Worm (Caenorhabditis elegans) whole organism, L4/young adult: ENCODE results near the gene sel-10.

Source experiments
- W03F9.2 ChIP-seq: fragments of 150-350 bp; optimal IDR thresholded peaks from 2 replicates; lab custom pipeline; 2014; ENCODE audit warnings: missing biosample characterization, missing genetic modification characterization
- dao-5 ChIP-seq: sonication (generic microtip); optimal IDR thresholded peaks from 2 replicates; lab custom pipeline; 2016; ENCODE audit warnings: missing genotype, missing genetic modification characterization, moderate library complexity, missing compliant biosample characterization
- him-1 ChIP-seq: sonication (generic microtip); optimal IDR thresholded peaks from 2 replicates; lab custom pipeline; 2016; ENCODE audit warnings: missing genotype, missing genetic modification reagents, missing genetic modification characterization, missing compliant biosample characterization

The sel-10 gene

DNA sequence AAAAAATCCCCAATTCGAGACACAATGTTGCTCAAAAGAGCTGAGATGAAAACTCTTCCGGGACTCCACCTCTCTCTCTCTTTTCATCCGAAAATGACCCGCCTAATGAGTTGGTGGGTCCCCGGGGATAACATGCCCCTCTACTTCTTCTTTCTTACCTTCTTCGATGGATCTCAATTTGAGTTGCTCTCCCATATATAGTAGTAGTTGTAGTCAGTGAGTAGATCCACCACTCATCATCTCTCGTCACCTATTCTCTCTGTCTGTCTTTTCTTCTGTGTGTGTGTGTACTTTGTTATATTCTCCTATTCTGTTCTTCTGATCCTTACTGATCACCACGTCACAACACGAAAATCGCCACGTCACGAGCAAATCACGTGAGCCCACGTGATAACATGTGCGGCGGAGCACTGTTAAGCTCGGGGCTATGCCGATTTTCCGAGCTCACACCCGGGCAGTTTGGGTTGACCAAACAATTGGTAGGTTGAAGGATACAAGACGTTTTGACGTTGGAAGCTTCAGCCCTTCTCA lies 22.9 kb upstream of the sel-10 start, which contains the start of gene twk-32:
twk-32 (plus strand) TSS at position 396 of the 531 bp plus-strand sequence.
- TF ChIP-seq W03F9.2 (tag; lab: Kevin White, UChicago) (no peak), him-1 (tag; lab: Kevin White, UChicago) (no peak), dao-5 (tag; lab: Kevin White, UChicago) (no peak)

DNA sequence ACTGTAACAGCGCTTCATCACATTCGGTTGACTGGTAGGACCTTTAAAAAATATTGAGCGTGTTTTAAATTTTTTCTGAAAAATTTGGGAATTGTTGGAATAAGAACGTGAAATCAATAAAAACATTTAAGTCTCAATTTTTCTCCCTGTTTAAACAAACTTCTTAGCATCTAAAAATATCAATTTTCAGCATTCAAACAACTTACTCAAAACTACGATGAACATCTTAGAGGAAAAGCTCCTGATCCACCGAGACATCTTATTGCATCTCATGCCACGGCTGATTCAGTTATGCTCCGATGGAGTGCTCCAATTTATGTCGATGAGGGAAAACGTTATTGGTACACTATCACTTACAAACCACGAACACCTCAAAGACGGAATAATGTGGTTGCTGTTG lies 20.0 kb upstream of the sel-10 start:
- TF ChIP-seq dao-5 (tag; lab: Kevin White, UChicago) (no peak), W03F9.2 (tag; lab: Kevin White, UChicago) (no peak), him-1 (tag; lab: Kevin White, UChicago) (no peak)

DNA sequence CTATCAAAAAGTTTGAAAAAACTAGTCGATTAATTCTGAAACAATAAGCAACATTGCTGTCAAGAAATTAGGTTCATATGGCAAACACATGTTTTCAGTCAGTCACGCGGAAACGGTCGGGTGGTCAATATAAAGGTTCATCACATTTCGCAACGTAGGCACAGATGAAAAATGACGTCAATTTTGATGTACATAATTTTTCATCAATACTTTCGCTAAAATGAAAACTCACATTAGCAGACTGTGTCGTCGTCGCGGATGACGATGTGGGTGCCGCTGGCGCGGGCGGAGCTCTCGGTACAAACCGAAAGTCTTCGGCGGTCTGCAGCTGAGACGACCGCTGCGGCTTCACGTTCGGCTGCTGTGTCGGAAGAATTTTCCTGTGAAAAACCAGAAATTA lies 15.3 kb upstream of the sel-10 start, which contains the start of gene swan-2:
swan-2 (minus strand) TSS at position 380 of the 400 bp plus-strand sequence.
- no peak for TF ChIP-seq him-1 (tag; lab: Kevin White, UChicago)
- TF ChIP-seq W03F9.2 (tag; lab: Kevin White, UChicago) = no peak
- no peak for TF ChIP-seq dao-5 (tag; lab: Kevin White, UChicago)

DNA sequence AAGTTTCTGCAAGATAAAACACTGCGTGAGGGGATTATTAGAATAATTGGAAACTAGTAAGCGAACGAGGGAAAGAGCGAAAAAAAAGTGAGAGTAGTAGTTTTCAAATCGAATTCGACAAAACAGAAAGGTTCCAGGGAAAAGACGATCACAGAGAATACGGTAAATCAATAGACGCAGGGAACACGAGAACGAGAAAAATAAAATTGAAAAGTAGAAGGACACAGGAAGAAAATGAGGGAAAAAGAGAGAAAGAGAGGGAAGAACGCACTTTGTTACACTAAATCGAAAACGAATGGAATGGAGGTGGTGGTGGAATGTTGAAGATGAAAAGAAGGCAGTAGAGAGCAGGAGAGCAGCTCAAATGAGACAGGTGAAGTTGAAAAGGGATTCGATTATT lies 11.9 kb upstream of the sel-10 start, which contains the start of gene swan-1:
swan-1 (minus strand) TSS at position 6 of the 400 bp plus-strand sequence.
- TF ChIP-seq W03F9.2 (tag; lab: Kevin White, UChicago) (no peak), dao-5 (tag; lab: Kevin White, UChicago) (no peak), him-1 (tag; lab: Kevin White, UChicago) (no peak)

DNA sequence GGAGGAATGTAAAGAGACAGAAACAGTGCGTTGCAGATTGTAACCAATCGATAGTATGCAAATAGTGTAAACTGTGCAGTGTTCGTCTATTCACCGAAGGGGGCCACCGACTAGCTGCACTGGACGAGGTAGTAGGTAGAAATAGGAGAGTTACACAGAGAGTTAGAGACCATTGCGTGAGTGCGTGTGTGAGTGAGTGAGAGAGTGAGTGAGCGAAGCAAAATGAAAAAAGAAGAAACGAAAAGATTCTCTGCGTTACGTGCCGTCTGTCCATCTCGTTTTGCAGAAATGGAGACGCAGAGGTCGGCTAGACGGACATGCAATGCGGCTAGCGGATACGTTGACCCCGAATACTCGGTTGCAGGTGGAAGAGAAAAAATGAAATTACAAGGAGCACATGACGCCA lies 10.7 kb upstream of the sel-10 start:
- no peak for TF ChIP-seq W03F9.2 (tag; lab: Kevin White, UChicago)
- no peak for TF ChIP-seq him-1 (tag; lab: Kevin White, UChicago)
- TF ChIP-seq dao-5 (tag; lab: Kevin White, UChicago) = no peak

DNA sequence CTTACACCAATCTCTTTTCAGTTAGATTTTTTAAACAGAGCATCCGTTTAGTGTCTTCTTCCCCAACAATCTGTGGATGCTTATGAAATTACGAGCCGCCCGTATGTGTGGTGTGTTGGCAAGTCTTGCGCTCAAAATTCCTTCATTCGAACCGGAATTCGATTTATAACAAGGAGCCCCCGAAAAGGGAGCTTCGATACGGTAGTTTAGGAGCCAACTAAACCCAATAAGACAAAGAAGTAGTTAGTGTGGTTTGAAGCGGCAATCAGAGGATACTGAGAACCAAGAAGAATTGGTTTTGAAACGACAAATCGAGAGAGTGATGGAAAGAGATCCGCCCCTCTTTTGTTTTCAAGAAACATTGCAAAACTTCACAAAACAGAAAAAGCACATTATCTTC lies 6.8 kb upstream of the sel-10 start:
- TF ChIP-seq dao-5 (tag; lab: Kevin White, UChicago) (no peak), W03F9.2 (tag; lab: Kevin White, UChicago) (no peak), him-1 (tag; lab: Kevin White, UChicago) (no peak)

DNA sequence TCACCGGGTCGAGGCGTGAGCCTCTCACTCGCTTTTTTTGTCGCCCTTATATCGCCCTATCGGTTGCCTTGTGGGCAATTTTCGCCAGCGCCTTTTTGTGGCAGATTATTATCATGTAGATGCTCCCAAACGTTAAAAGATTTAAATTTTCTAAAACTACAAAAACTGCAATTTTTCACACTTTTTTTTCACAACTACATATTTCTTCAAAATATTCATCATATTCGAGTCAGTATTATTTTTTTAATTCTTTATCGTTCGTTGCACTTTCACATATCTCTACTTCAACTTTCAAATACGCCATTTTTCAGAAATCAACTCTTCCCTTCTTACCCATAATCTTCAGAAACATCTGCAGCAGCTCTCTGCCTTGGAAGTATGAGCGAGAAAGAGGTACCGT lies 6.2 kb upstream of the sel-10 start, which contains the start of gene ceh-24:
ceh-24 (plus strand) TSS at position 301 of the 400 bp plus-strand sequence.
- no peak for TF ChIP-seq dao-5 (tag; lab: Kevin White, UChicago)
- TF ChIP-seq W03F9.2 (tag; lab: Kevin White, UChicago) = no peak
- no peak for TF ChIP-seq him-1 (tag; lab: Kevin White, UChicago)

DNA sequence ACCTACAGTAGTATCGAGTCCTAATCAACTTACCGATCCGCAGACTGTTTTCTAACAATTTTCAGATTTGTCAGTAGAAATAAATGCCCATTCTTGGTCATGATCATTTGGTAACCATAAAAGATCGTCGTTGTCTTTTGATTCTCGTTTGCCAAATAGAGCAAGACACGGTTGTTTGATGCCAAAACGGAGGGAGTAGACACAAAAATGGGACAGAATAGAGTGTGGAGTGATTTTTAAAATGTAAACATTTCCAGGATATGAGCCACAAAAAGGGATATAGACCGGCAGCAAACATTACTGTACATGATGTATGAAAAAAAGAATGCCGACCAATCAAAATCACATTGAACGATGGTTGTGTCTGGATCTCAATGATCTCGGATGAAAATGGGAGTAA lies 2.3 kb upstream of the sel-10 start, which contains the start of gene F55B12.2:
F55B12.2 (minus strand) TSS at position 101 of the 400 bp plus-strand sequence.
- TF ChIP-seq dao-5 (tag; lab: Kevin White, UChicago) (no peak), him-1 (tag; lab: Kevin White, UChicago) (no peak), W03F9.2 (tag; lab: Kevin White, UChicago) (no peak)

DNA sequence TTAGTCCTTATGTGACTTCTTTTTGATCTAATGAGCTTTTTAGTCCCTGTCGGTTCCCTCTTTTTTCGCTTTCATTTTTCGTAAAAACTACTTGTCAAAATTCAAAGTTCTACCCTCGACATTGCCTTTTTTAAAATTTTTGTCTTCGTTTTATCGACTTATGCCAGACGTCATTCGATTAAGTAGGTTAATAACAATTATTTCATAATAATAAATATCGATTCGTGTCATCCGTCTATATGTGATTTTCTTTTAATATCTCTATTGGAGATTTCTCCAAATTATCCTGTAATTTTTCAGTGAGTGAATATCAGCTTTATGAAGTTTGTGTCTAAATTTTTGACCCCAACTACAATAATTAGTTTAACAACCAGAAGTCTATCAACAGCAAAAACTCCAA lies 3.6 kb downstream of the sel-10 start, which contains the start of gene hpo-31:
hpo-31 (plus strand) TSS at position 301 of the 400 bp plus-strand sequence.
- no peak for TF ChIP-seq W03F9.2 (tag; lab: Kevin White, UChicago)
- no peak for TF ChIP-seq dao-5 (tag; lab: Kevin White, UChicago)
- TF ChIP-seq him-1 (tag; lab: Kevin White, UChicago) = no peak

DNA sequence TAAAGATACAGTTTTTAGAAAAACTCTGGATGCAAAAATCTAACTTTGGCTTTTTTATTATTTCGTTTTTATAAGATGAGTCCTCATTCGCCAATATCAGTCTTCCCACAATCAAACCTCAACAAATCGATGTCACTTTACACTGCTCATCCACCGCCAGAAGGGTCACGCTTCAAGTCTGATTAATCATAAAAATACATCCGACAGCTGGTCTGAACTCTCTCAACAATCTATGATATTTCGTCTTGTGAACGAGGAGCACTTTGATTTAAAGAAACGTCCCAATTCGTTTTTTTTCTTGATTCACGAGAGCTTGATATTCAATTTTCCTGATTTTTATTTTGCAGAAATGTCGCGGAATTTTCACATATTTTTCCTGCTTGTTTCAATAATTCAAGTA lies 8.8 kb downstream of the sel-10 start, which contains the start of gene nrf-5:
nrf-5 (plus strand) TSS at position 348 of the 400 bp plus-strand sequence.
- TF ChIP-seq W03F9.2 (tag; lab: Kevin White, UChicago) (no peak), him-1 (tag; lab: Kevin White, UChicago) (no peak), dao-5 (tag; lab: Kevin White, UChicago) (no peak)

DNA sequence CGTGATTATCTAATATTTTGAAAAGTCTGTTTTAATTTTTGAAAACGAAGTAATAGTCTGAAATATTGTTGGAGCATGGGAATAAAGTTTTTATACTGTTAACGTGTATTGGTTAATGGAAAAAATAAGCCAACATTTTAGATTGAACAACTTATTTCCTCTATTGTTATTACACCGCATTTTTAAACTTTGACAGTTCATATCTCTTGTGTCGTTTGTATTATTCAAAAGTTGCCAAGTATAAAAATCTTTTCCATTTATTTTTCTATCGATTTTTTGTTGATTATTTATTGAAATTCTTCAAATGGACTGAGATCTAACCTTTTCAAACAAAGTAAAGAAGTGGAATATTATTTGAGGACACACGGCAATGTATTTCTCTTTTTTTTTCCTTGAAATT lies 11.7 kb downstream of the sel-10 start, which contains the start of gene str-165:
str-165 (plus strand) TSS at position 301 of the 400 bp plus-strand sequence.
- no peak for TF ChIP-seq W03F9.2 (tag; lab: Kevin White, UChicago)
- no peak for TF ChIP-seq dao-5 (tag; lab: Kevin White, UChicago)
- TF ChIP-seq him-1 (tag; lab: Kevin White, UChicago) = no peak

DNA sequence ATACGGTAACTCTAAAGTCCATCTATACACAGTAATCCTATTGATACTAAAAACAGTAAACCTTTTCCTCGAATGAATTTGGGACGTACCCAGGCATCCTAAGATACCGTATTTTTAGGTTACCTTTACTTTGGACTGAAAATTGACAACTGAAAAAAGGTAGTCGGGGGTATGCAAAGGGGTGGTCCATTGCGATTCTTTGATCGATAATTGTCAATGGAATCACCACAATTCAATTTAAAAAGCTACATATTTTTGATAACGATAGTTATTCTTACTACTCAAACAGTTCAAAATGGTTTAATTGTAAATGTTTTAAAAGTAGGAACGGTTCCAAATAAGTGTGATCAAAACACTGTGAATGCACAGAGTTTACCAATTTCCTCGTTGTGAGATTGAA lies 14.8 kb downstream of the sel-10 start, which contains the start of gene srx-129:
srx-129 (plus strand) TSS at position 301 of the 400 bp plus-strand sequence.
- TF ChIP-seq him-1 (tag; lab: Kevin White, UChicago) = no peak
- TF ChIP-seq W03F9.2 (tag; lab: Kevin White, UChicago) = no peak
- TF ChIP-seq dao-5 (tag; lab: Kevin White, UChicago) = no peak

DNA sequence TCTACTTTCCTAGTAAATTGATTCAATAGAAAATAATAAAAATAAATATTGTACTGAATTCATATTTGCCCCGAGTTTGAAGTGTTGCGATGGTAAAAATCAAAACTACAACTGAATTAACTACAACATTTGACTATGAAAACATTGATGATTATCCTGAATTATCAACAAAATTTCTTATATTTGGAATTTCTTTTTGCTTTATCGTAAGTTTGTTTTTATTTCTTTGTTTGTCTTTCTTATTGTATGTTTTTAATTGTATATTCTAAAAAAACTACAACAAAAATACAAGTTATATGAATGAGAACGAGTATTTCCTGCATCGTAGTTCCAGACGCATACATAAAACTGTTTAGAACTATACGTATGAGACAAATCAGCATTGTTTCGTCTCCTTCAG lies 18.0 kb downstream of the sel-10 start, which contains the start of gene srx-128:
srx-128 (plus strand) TSS at position 301 of the 400 bp plus-strand sequence.
- no peak for TF ChIP-seq dao-5 (tag; lab: Kevin White, UChicago)
- TF ChIP-seq W03F9.2 (tag; lab: Kevin White, UChicago) = no peak
- no peak for TF ChIP-seq him-1 (tag; lab: Kevin White, UChicago)
